Fruit fly (Drosophila melanogaster) whole organism, prepupa: ENCODE data around the gene RhoGEF64C.

Experiments used
- CG31627 ChIP-seq: fragments of 200-800 bp; sonication (Bioruptor generic); optimal IDR thresholded peaks from 3 replicates; lab custom pipeline; 2016; ENCODE audit warnings: missing biosample characterization, missing genetic modification characterization
- CG6163 ChIP-seq: fragments of 200-800 bp; sonication (Bioruptor generic); IDR thresholded peaks from 3 replicates; pipeline ENCODE4 v1.3.6; 2022; ENCODE audit warnings: missing biosample characterization, missing genetic modification characterization
- Gug ChIP-seq: fragments of 200-800 bp; sonication (Bioruptor generic); IDR thresholded peaks from 2 replicates; pipeline ENCODE4 v1.3.6; 2022; ENCODE audit warnings: missing biosample characterization, missing genetic modification characterization
- Lpt ChIP-seq: fragments of 200-800 bp; sonication (Bioruptor generic); optimal IDR thresholded peaks from 3 replicates; lab custom pipeline; 2016; ENCODE audit warnings: missing biosample characterization, missing genetic modification characterization
- OdsH ChIP-seq: fragments of 200-800 bp; sonication (Bioruptor generic); optimal IDR thresholded peaks from 3 replicates; lab custom pipeline; 2016; ENCODE audit warnings: missing biosample characterization, missing genetic modification characterization
- esn ChIP-seq: fragments of 200-800 bp; sonication (Bioruptor generic); optimal IDR thresholded peaks from 2 replicates; lab custom pipeline; 2016; ENCODE audit warnings: missing biosample characterization, mild to moderate bottlenecking, missing genetic modification characterization, moderate library complexity
- net ChIP-seq: fragments of 200-800 bp; sonication (Bioruptor generic); optimal IDR thresholded peaks from 3 replicates; lab custom pipeline; 2016; ENCODE audit warnings: missing biosample characterization, missing genetic modification characterization
- vri ChIP-seq: fragments of 200-800 bp; sonication (Bioruptor generic); optimal IDR thresholded peaks from 3 replicates; lab custom pipeline; 2016; ENCODE audit warnings: missing biosample characterization, mild to moderate bottlenecking, missing genetic modification characterization

DNA sequence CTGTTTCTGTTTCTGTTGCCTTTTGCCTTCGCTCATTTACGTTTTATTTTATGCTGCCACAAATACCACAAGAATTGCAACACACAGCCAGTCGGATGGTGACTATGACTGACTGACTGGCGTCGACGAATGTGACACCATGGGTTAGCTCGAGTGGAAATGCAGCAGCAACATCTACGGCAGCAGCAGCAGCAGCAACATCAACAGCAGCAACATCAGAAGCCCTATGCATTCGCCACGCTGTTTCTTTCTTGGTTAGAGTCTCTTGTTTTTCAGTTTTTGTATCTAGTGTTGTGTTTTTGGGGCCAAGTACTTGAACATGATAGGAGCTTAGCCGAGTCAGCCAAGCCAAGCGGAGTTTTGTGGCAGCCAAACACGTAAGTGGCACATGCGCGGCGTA lies 37.2 kb downstream of the RhoGEF64C start:
- no peak for TF ChIP-seq Lpt (GFP tag; lab: Kevin White, UChicago)
- no peak for TF ChIP-seq OdsH (GFP tag; lab: Kevin White, UChicago)
- TF ChIP-seq CG31627, result no peak
- no peak for TF ChIP-seq Gug (GFP tag; lab: Robert Waterston, UW)
- no peak for TF ChIP-seq net (GFP tag; lab: Kevin White, UChicago)
- no peak for TF ChIP-seq vri
- TF ChIP-seq CG6163, result 0 out of 3 replicates have a peak, but pooled peaks have one; percentile 9
- no peak for TF ChIP-seq esn (GFP tag; lab: Kevin White, UChicago)
